Worm (Caenorhabditis elegans): Measurements from ENCODE around the gene glc-3.

Gene glc-3

ce11 chrV:5493447-5493846 lies 39.9 kb upstream of the glc-3 start, which contains the start of gene T05C3.2:
T05C3.2 (plus strand) TSS chrV:5493747.
- TF ChIP-seq ama-1 (optimal IDR thresholded peaks at IDR 0.05) (no peak), ama-1 (GFP tag; optimal IDR thresholded peaks at IDR 0.05) (no peak), F23B12.7 (tag; optimal IDR thresholded peaks at IDR 0.05; ENCODE audit: insufficient read depth) (no peak), die-1 (tag; optimal IDR thresholded peaks at IDR 0.05) (no peak), rpc-1 (optimal IDR thresholded peaks at IDR 0.05) (no peak), rpc-1 (tag; optimal IDR thresholded peaks at IDR 0.05) (no peak), ccch-3 (GFP tag; optimal IDR thresholded peaks at IDR 0.05) (no peak), lsl-1 (GFP tag; optimal IDR thresholded peaks at IDR 0.05) (no peak), dpl-1 (GFP tag; optimal IDR thresholded peaks at IDR 0.05) (no peak), tbp1 (GFP tag; optimal IDR thresholded peaks at IDR 0.05) (no peak), F10E7.11 (tag; optimal IDR thresholded peaks at IDR 0.05) (no peak), lsy-27 (tag; optimal IDR thresholded peaks at IDR 0.05; ENCODE audit: borderline replicate concordance, insufficient read depth) (no peak), gei-17 (GFP tag; optimal IDR thresholded peaks at IDR 0.05) (no peak), cebp-2 (GFP tag; IDR thresholded peaks at IDR 0.05) (no peak), sdz-38 (tag; optimal IDR thresholded peaks at IDR 0.05) (no peak), T07F8.4 (tag; optimal IDR thresholded peaks at IDR 0.05) (no peak), Y53F4B.3 (GFP tag; IDR thresholded peaks at IDR 0.05) (no peak), ceh-79 (tag; optimal IDR thresholded peaks at IDR 0.05) (no peak), egl-44 (GFP tag; IDR thresholded peaks at IDR 0.05) (no peak), T26A5.8 (tag; optimal IDR thresholded peaks at IDR 0.05) (no peak)

- TF ChIP-seq sptf-2 (GFP tag; optimal IDR thresholded peaks at IDR 0.05), result no peak
- TF ChIP-seq nhr-80 (tag; optimal IDR thresholded peaks at IDR 0.05), result peak; percentile 88
These were observed 36.7 kb upstream of the glc-3 start, which contains the start of gene T05C3.6 for ce11 chrV:5490205-5490604. T05C3.6 (plus strand) TSS chrV:5490445.

ce11 chrV:5488766-5489165 lies 35.3 kb upstream of the glc-3 start, which contains the start of gene grl-18:
grl-18 (minus strand) TSS chrV:5488866.
- TF ChIP-seq ztf-3 (GFP tag; optimal IDR thresholded peaks at IDR 0.05) (no peak), nhr-120 (GFP tag; IDR thresholded peaks at IDR 0.05) (no peak), attf-6 (GFP tag; IDR thresholded peaks at IDR 0.05) (no peak), B0035.1 (tag; optimal IDR thresholded peaks at IDR 0.05) (no peak), ama-1 (optimal IDR thresholded peaks at IDR 0.05) (no peak), ama-1 (GFP tag; optimal IDR thresholded peaks at IDR 0.05) (no peak), gei-17 (GFP tag; optimal IDR thresholded peaks at IDR 0.05) (no peak), dpff-1 (tag; optimal IDR thresholded peaks at IDR 0.05) (no peak), rcor-1 (GFP tag; IDR thresholded peaks at IDR 0.05) (no peak), madf-8 (GFP tag; conservative IDR thresholded peaks at IDR 0.05) (no peak)

- TF ChIP-seq snpc-1.3 (tag; optimal IDR thresholded peaks at IDR 0.05; ENCODE audit: insufficient read depth) (no peak), sdz-38 (tag; optimal IDR thresholded peaks at IDR 0.05) (no peak), mcd-1 (GFP tag; IDR thresholded peaks at IDR 0.05) (no peak), madf-10 (tag; optimal IDR thresholded peaks at IDR 0.05) (no peak), pha-4 (tag; optimal IDR thresholded peaks at IDR 0.05) (no peak), tbx-9 (tag; optimal IDR thresholded peaks at IDR 0.05; ENCODE audit: borderline replicate concordance) (no peak), xnd-1 (tag; optimal IDR thresholded peaks at IDR 0.05) (no peak), dpl-1 (GFP tag; optimal IDR thresholded peaks at IDR 0.05) (no peak), ztf-18 (tag; optimal IDR thresholded peaks at IDR 0.05) (no peak), hrde-1 (tag; optimal IDR thresholded peaks at IDR 0.05; ENCODE audit: borderline replicate concordance) (no peak), fkh-3 (tag; optimal IDR thresholded peaks at IDR 0.05) (no peak), K11D2.4 (GFP tag; IDR thresholded peaks at IDR 0.05) (no peak), hmg-1.2 (GFP tag; IDR thresholded peaks at IDR 0.05) (no peak), ceh-100 (GFP tag; IDR thresholded peaks at IDR 0.05) (no peak), efl-1 (GFP tag; optimal IDR thresholded peaks at IDR 0.05) (no peak)
These were observed 33.7 kb upstream of the glc-3 start for ce11 chrV:5487180-5487579.

All from whole organism, young adult.